Fruit fly (Drosophila melanogaster) whole organism, embryonic: ENCODE results near the gene lin-52.

Experiments used
- Ada2b ChIP-seq: fragments of 200-800 bp; sonication (Bioruptor generic); IDR thresholded peaks from 2 replicates; pipeline ENCODE4 v1.3.6; 2022; ENCODE audit warnings: missing biosample characterization, missing genetic modification characterization
- Antp ChIP-seq: fragments of 200-800 bp; sonication (Bioruptor generic); optimal IDR thresholded peaks from 3 replicates; lab custom pipeline; 2016; ENCODE audit warnings: missing biosample characterization, missing genetic modification characterization
- C15 ChIP-seq: fragments of 200-800 bp; sonication (Bioruptor generic); IDR thresholded peaks from 3 replicates; pipeline ENCODE4 v1.3.6; 2022; ENCODE audit warnings: missing biosample characterization, missing genetic modification characterization
- CG10209 ChIP-seq: fragments of 200-800 bp; sonication (Bioruptor generic); optimal IDR thresholded peaks from 3 replicates; lab custom pipeline; 2017; ENCODE audit warnings: missing biosample characterization, mild to moderate bottlenecking, missing genetic modification characterization, missing genetic modification reagents
- CG10431 ChIP-seq: fragments of 200-800 bp; sonication (Bioruptor generic); optimal IDR thresholded peaks from 3 replicates; lab custom pipeline; 2018; ENCODE audit warnings: missing biosample characterization, mild to moderate bottlenecking, missing genetic modification characterization
- CG11696 ChIP-seq: fragments of 200-800 bp; sonication (Bioruptor generic); IDR thresholded peaks from 2 replicates; pipeline ENCODE4 v1.3.6; 2022; ENCODE audit warnings: missing biosample characterization, missing genetic modification characterization
- CG12299 ChIP-seq: fragments of 200-800 bp; sonication (Bioruptor generic); optimal IDR thresholded peaks from 2 replicates; lab custom pipeline; 2018; ENCODE audit warnings: missing biosample characterization, mild to moderate bottlenecking, missing genetic modification characterization
- CG14667 ChIP-seq: fragments of 200-800 bp; sonication (Bioruptor generic); IDR thresholded peaks from 2 replicates; pipeline ENCODE4 v1.3.6; 2022; ENCODE audit warnings: missing biosample characterization, missing genetic modification characterization
- CG14710 ChIP-seq: fragments of 200-800 bp; sonication (Bioruptor generic); optimal IDR thresholded peaks from 3 replicates; lab custom pipeline; 2019; ENCODE audit warnings: missing biosample characterization, mild to moderate bottlenecking, missing genetic modification characterization, moderate library complexity
- CG15514 ChIP-seq: fragments of 200-800 bp; sonication (Bioruptor generic); optimal IDR thresholded peaks from 3 replicates; lab custom pipeline; 2017; ENCODE audit warnings: missing biosample characterization, missing genetic modification characterization, mild to moderate bottlenecking, moderate library complexity, missing genetic modification reagents
- CG15601 ChIP-seq: fragments of 200-800 bp; sonication (Bioruptor generic); optimal IDR thresholded peaks from 3 replicates; lab custom pipeline; 2019; ENCODE audit warnings: missing biosample characterization, mild to moderate bottlenecking, missing genetic modification characterization, moderate library complexity
- CG1647 ChIP-seq: fragments of 200-800 bp; sonication (Bioruptor generic); optimal IDR thresholded peaks from 3 replicates; lab custom pipeline; 2016; ENCODE audit warnings: missing biosample characterization, missing genetic modification characterization
- CG18599 ChIP-seq: fragments of 200-800 bp; sonication (Bioruptor generic); optimal IDR thresholded peaks from 3 replicates; lab custom pipeline; 2017; ENCODE audit warnings: missing biosample characterization, missing genetic modification characterization, mild to moderate bottlenecking, moderate library complexity, missing genetic modification reagents
- CG31388 ChIP-seq: fragments of 200-800 bp; sonication (Bioruptor generic); optimal IDR thresholded peaks from 2 replicates; lab custom pipeline; 2016; ENCODE audit warnings: missing biosample characterization, missing genetic modification characterization
- CG3838 ChIP-seq: fragments of 200-800 bp; sonication (Bioruptor generic); optimal IDR thresholded peaks from 3 replicates; lab custom pipeline; 2016; ENCODE audit warnings: missing biosample characterization, missing genetic modification characterization
- CG4360 ChIP-seq: fragments of 200-800 bp; sonication (Bioruptor generic); IDR thresholded peaks from 2 replicates; pipeline ENCODE4 v1.3.6; 2022; ENCODE audit warnings: missing biosample characterization, missing genetic modification characterization
- CG6765 ChIP-seq: fragments of 200-800 bp; sonication (Bioruptor generic); optimal IDR thresholded peaks from 3 replicates; lab custom pipeline; 2017; ENCODE audit warnings: missing biosample characterization, mild to moderate bottlenecking, missing genetic modification characterization
- CG6791 ChIP-seq: fragments of 200-800 bp; sonication (Bioruptor generic); IDR thresholded peaks from 3 replicates; pipeline ENCODE4 v1.3.6; 2022; ENCODE audit warnings: missing biosample characterization, missing genetic modification characterization; ENCODE audit not compliant: partially characterized antibody
- CG7372 ChIP-seq: fragments of 200-800 bp; sonication (Bioruptor generic); IDR thresholded peaks from 2 replicates; pipeline ENCODE4 v1.3.6; 2022; ENCODE audit warnings: missing biosample characterization, missing genetic modification characterization
- CG8290 ChIP-seq, 3 experiments: fragments of 200-800 bp; sonication (Bioruptor generic); optimal IDR thresholded peaks; 2 replicates each; lab custom pipeline; 2016 to 2019; ENCODE audit warnings: missing biosample characterization in 3 of 3, missing genetic modification characterization in 3 of 3, mild to moderate bottlenecking in 2 of 3, moderate library complexity in 1 of 3
- CG9437 ChIP-seq: fragments of 200-800 bp; sonication (Bioruptor generic); optimal IDR thresholded peaks from 2 replicates; lab custom pipeline; 2018; ENCODE audit warnings: missing biosample characterization, mild to moderate bottlenecking, missing genetic modification characterization
- D ChIP-seq, 2 experiments: fragments of 200-800 bp in 1 of 2; fragments of >200 bp in 1 of 2; sonication (Bioruptor generic) in 1 of 2; optimal IDR thresholded peaks; 2 replicates in 1 of 2; 3 replicates in 1 of 2; lab custom pipeline; 2017; ENCODE audit warnings: mild to moderate bottlenecking in 1 of 2, missing biosample characterization in 1 of 2, missing genetic modification characterization in 1 of 2, missing genetic modification reagents in 1 of 2
- Doc2 ChIP-seq: fragments of 200-800 bp; sonication (Bioruptor generic); IDR thresholded peaks from 2 replicates; pipeline ENCODE4 v1.3.6; 2022; ENCODE audit warnings: missing biosample characterization, missing genetic modification characterization
- GATAe ChIP-seq: fragments of 200-800 bp; sonication (Bioruptor generic); conservative IDR thresholded peaks from 2 replicates; pipeline ENCODE4 v1.3.6; 2022; ENCODE audit warnings: missing biosample characterization, missing genetic modification characterization
- H15 ChIP-seq: fragments of 200-800 bp; sonication (Bioruptor generic); IDR thresholded peaks from 3 replicates; pipeline ENCODE4 v1.3.6; 2022; ENCODE audit warnings: missing biosample characterization, missing genetic modification characterization
- HLH4C ChIP-seq: fragments of 200-800 bp; sonication (Bioruptor generic); IDR thresholded peaks from 3 replicates; pipeline ENCODE4 v1.3.6; 2022; ENCODE audit warnings: missing biosample characterization, missing genetic modification characterization; ENCODE audit not compliant: partially characterized antibody
- NC2α ChIP-seq: fragments of 200-800 bp; sonication (Bioruptor generic); optimal IDR thresholded peaks from 2 replicates; lab custom pipeline; 2016; ENCODE audit warnings: missing biosample characterization, missing genetic modification characterization
- Poxn ChIP-seq: fragments of 200-800 bp; sonication (Bioruptor generic); IDR thresholded peaks from 2 replicates; pipeline ENCODE4 v1.3.6; 2022; ENCODE audit warnings: missing biosample characterization, missing genetic modification characterization
- Sry-β ChIP-seq: fragments of 200-800 bp; sonication (Bioruptor generic); optimal IDR thresholded peaks from 2 replicates; lab custom pipeline; 2018; ENCODE audit warnings: missing biosample characterization, mild to moderate bottlenecking, missing genetic modification characterization, moderate library complexity
- Taf1 ChIP-seq: fragments of 200-800 bp; sonication (Bioruptor generic); IDR thresholded peaks from 2 replicates; pipeline ENCODE4 v1.3.6; 2022; ENCODE audit warnings: missing biosample characterization, missing genetic modification characterization
- caup ChIP-seq: fragments of 200-800 bp; sonication (Bioruptor generic); optimal IDR thresholded peaks from 3 replicates; lab custom pipeline; 2017; ENCODE audit warnings: missing biosample characterization, mild to moderate bottlenecking, missing genetic modification characterization, moderate library complexity; ENCODE audit not compliant: severe bottlenecking
- da ChIP-seq: fragments of 200-800 bp; sonication (Bioruptor generic); optimal IDR thresholded peaks from 2 replicates; lab custom pipeline; 2016; ENCODE audit warnings: missing biosample characterization, missing genetic modification characterization
- dysf ChIP-seq: fragments of 200-800 bp; sonication (Bioruptor generic); IDR thresholded peaks from 3 replicates; pipeline ENCODE4 v1.3.6; 2022; ENCODE audit warnings: missing biosample characterization, missing genetic modification characterization
- fd64A ChIP-seq: fragments of 200-800 bp; sonication (Bioruptor generic); optimal IDR thresholded peaks from 3 replicates; lab custom pipeline; 2018; ENCODE audit warnings: missing biosample characterization, mild to moderate bottlenecking, missing genetic modification characterization
- gcm ChIP-seq: fragments of 200-800 bp; sonication (Bioruptor generic); optimal IDR thresholded peaks from 2 replicates; lab custom pipeline; 2019; ENCODE audit warnings: missing biosample characterization, mild to moderate bottlenecking, missing genetic modification characterization, moderate library complexity
- lbe ChIP-seq: fragments of 200-800 bp; sonication (Bioruptor generic); optimal IDR thresholded peaks from 2 replicates; lab custom pipeline; 2016; ENCODE audit warnings: missing biosample characterization, mild to moderate bottlenecking, missing genetic modification characterization
- mirr ChIP-seq: fragments of 200-800 bp; sonication (Bioruptor generic); optimal IDR thresholded peaks from 3 replicates; lab custom pipeline; 2018; ENCODE audit warnings: missing biosample characterization, mild to moderate bottlenecking, missing genetic modification characterization
- peb ChIP-seq: fragments of 200-800 bp; sonication (Bioruptor generic); IDR thresholded peaks from 2 replicates; pipeline ENCODE4 v1.3.6; 2022; ENCODE audit warnings: missing biosample characterization, missing genetic modification characterization
- prd ChIP-seq, 3 experiments: fragments of >200 bp in 2 of 3; fragments of 200-800 bp in 1 of 3; sonication (Bioruptor generic) in 1 of 3; optimal IDR thresholded peaks in 2 of 3; IDR thresholded peaks in 1 of 3; 2 replicates in 2 of 3; 3 replicates in 1 of 3; pipeline versions ENCODE4 v1.3.6 to Lab custom; 2017 to 2022; ENCODE audit warnings: missing biosample characterization in 1 of 3, missing genetic modification characterization in 1 of 3
- psq ChIP-seq: fragments of 200-800 bp; sonication (Bioruptor generic); optimal IDR thresholded peaks from 2 replicates; lab custom pipeline; 2017; ENCODE audit warnings: missing biosample characterization, missing genetic modification characterization
- sens ChIP-seq: fragments of 200-800 bp; sonication (Bioruptor generic); peaks from one replicate; lab custom pipeline; 2016; ENCODE audit warnings: missing biosample characterization, missing genetic modification characterization
- ssp ChIP-seq: fragments of 200-800 bp; sonication (Bioruptor generic); IDR thresholded peaks from 2 replicates; pipeline ENCODE4 v1.3.6; 2022; ENCODE audit warnings: missing biosample characterization, missing genetic modification characterization
- tin ChIP-seq: fragments of 200-800 bp; sonication (Bioruptor generic); optimal IDR thresholded peaks from 3 replicates; lab custom pipeline; 2016; ENCODE audit warnings: missing biosample characterization, missing genetic modification characterization
- tll ChIP-seq, 2 experiments: fragments of 200-800 bp in 1 of 2; fragments of >200 bp in 1 of 2; sonication (Bioruptor generic) in 1 of 2; optimal IDR thresholded peaks; 2 replicates each; lab custom pipeline; 2017 to 2019; ENCODE audit warnings: missing biosample characterization in 2 of 2, missing genetic modification characterization in 2 of 2, mild to moderate bottlenecking in 1 of 2, moderate library complexity in 1 of 2
- vfl ChIP-seq: fragments of 200-800 bp; sonication (Bioruptor generic); optimal IDR thresholded peaks from 2 replicates; lab custom pipeline; 2016; ENCODE audit warnings: missing biosample characterization, missing genetic modification characterization
- yki ChIP-seq: fragments of >200 bp; optimal IDR thresholded peaks from 3 replicates; lab custom pipeline; 2018

Gene lin-52

dm6 chrX:5754837-5755828, at the start of gene lin-52, which contains the start of gene CG15771 (continued):
- TF ChIP-seq prd (optimal IDR thresholded peaks at IDR 0.05; lab: Kevin White, UChicago) (no peak), prd (GFP tag; IDR thresholded peaks at IDR 0.05; lab: Robert Waterston, UW) (peak; percentile 97), NC2α (GFP tag; lab: Kevin White, UChicago) (no peak), CG10431 (GFP tag; lab: Kevin White, UChicago) (peak; percentile 87), vfl (peak; percentile 83), Doc2 (GFP tag; lab: Robert Waterston, UW) (peak; percentile 85), H15 (peak; percentile 91), Antp (GFP tag; lab: Kevin White, UChicago) (peak; percentile 56), CG11696 (GFP tag; lab: Robert Waterston, UW) (peak; percentile 75; the same call in 1 of the 2 replicates), GATAe (peak; percentile 86), CG15514 (peak; percentile 89), dysf (peak; percentile 97), Ada2b (GFP tag; lab: Robert Waterston, UW) (peak; percentile 93), Taf1 (GFP tag; lab: Robert Waterston, UW) (peak; percentile 93), D (optimal IDR thresholded peaks at IDR 0.05; lab: Kevin White, UChicago) (no peak), D (GFP tag; optimal IDR thresholded peaks at IDR 0.05; lab: Kevin White, UChicago) (peak; percentile 94), CG6791 (GFP tag; lab: Robert Waterston, UW) (peak; percentile 57; the same call in 2 of the 3 replicates), CG31388 (GFP tag; lab: Kevin White, UChicago) (peak; percentile 60), CG7372 (GFP tag; lab: Robert Waterston, UW) (peak; percentile 94), gcm (GFP tag; lab: Kevin White, UChicago) (peak; percentile 95), lbe (peak; percentile 90), CG14710 (tag; lab: Kevin White, UChicago) (peak; percentile 90), psq (GFP tag; lab: Kevin White, UChicago) (peak; percentile 86), CG4360 (GFP tag; lab: Robert Waterston, UW) (peak; percentile 61; the same call in 1 of the 2 replicates), sens (GFP tag; lab: Kevin White, UChicago) (peak; percentile 97), ssp (GFP tag; lab: Robert Waterston, UW) (peak; percentile 89), mirr (peak; percentile 91), CG3838 (peak; percentile 70), CG10209 (GFP tag; lab: Kevin White, UChicago) (peak; percentile 94), CG18599 (peak; percentile 98), C15 (GFP tag; lab: Robert Waterston, UW) (peak; percentile 87), CG1647 (GFP tag; lab: Kevin White, UChicago) (peak; percentile 53), tin (GFP tag; lab: Kevin White, UChicago) (peak; percentile 92), CG9437 (peak; percentile 85), CG12299 (tag; lab: Kevin White, UChicago) (peak; percentile 96), Sry-β (GFP tag; lab: Kevin White, UChicago) (peak; percentile 18), caup (GFP tag; lab: Kevin White, UChicago) (peak; percentile 94), Poxn (GFP tag; lab: Robert Waterston, UW) (peak; percentile 85), peb (GFP tag; lab: Robert Waterston, UW) (peak; percentile 94), CG15601 (tag; lab: Kevin White, UChicago) (peak; percentile 91), tll (GFP tag; optimal IDR thresholded peaks at IDR 0.05; lab: Kevin White, UChicago) (peak in 1 of 2 experiments; percentile 15), CG14667 (GFP tag; lab: Robert Waterston, UW) (peak; percentile 93), da (GFP tag; lab: Kevin White, UChicago) (peak; percentile 70), CG6765 (peak; percentile 95), CG8290 (GFP tag; optimal IDR thresholded peaks at IDR 0.05; lab: Kevin White, UChicago) (peak; percentile 82), CG8290 (tag; optimal IDR thresholded peaks at IDR 0.05; lab: Kevin White, UChicago) (peak; percentile 64 to 69), yki (lab: Kevin White, UChicago) (no peak), fd64A (GFP tag; lab: Kevin White, UChicago) (peak; percentile 87), HLH4C (GFP tag; lab: Robert Waterston, UW) (0 out of 3 replicates have a peak, but pooled peaks have one; percentile 24)
